1 fruit fly cellular context compared by ENCODE assay signal in the genomic region with DNA sequence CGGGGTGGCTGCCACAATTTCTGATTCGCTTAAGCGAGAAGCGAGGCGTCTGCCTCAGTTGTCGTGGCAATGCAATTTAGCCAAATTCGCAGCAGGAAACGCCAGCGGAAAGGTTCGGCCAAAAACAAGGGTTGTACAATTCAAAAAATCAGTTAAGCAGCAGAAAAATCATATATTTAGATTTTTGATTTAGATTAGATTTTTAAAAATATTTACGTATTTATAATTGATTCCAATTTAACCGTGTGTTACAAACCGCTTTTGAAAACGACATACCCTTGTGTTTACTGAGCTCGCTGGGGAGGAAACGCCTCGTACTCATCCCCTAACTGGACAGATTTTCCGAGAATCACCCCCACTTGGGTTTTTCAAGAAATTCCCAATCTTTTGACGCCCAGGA.
TF ChIP-seq lines count a peak whose summit lies in the region.

No protein-coding gene starts in this region.

TF ChIP-seq in whole organism, embryonic, 481 proteins besides CTCF, POLR2A, EP300 and RAD21 (continued from another document):
- TF ChIP-seq CG5953 (GFP tag; IDR thresholded peaks at IDR 0.05; lab: Robert Waterston, UW): no peak
- peak; percentile 8 for TF ChIP-seq CG17359 (tag; optimal IDR thresholded peaks at IDR 0.05; lab: Kevin White, UChicago)
- peak; percentile 5 for TF ChIP-seq CG17829 (tag; optimal IDR thresholded peaks at IDR 0.05; lab: Kevin White, UChicago)
- TF ChIP-seq CG18262 (tag; optimal IDR thresholded peaks at IDR 0.05; lab: Kevin White, UChicago): peak; percentile 30
- no peak for TF ChIP-seq nau (GFP tag; optimal IDR thresholded peaks at IDR 0.05; lab: Kevin White, UChicago)
- TF ChIP-seq Oli (tag; optimal IDR thresholded peaks at IDR 0.05; lab: Kevin White, UChicago): no peak
- TF ChIP-seq hkb (optimal IDR thresholded peaks at IDR 0.05; lab: Kevin White, UChicago): no peak
- TF ChIP-seq hkb (GFP tag; IDR thresholded peaks at IDR 0.05; lab: Robert Waterston, UW): 0 out of 2 replicates have a peak, but pooled peaks have one; percentile 22
- TF ChIP-seq CG7556 (GFP tag; optimal IDR thresholded peaks at IDR 0.05; lab: Kevin White, UChicago): peak; percentile 14
- TF ChIP-seq Mrtf (GFP tag; IDR thresholded peaks at IDR 0.05; lab: Robert Waterston, UW): 0 out of 3 replicates have a peak, but pooled peaks have one; percentile 14
- TF ChIP-seq vvl (GFP tag; IDR thresholded peaks at IDR 0.05; lab: Robert Waterston, UW): 0 out of 2 replicates have a peak, but pooled peaks have one; percentile 16
- no peak for TF ChIP-seq pfk (GFP tag; optimal IDR thresholded peaks at IDR 0.05; lab: Kevin White, UChicago)
- TF ChIP-seq ap (GFP tag; IDR thresholded peaks at IDR 0.05; lab: Robert Waterston, UW): no peak
- TF ChIP-seq D19A (tag; optimal IDR thresholded peaks at IDR 0.05; lab: Kevin White, UChicago): peak; percentile 35
- TF ChIP-seq gce (GFP tag; IDR thresholded peaks at IDR 0.05; lab: Robert Waterston, UW): no peak
- peak; percentile 46 for TF ChIP-seq lab (GFP tag; optimal IDR thresholded peaks at IDR 0.05; lab: Kevin White, UChicago)
- 0 out of 2 replicates have a peak, but pooled peaks have one; percentile 25 for TF ChIP-seq CG14667 (GFP tag; IDR thresholded peaks at IDR 0.05; lab: Robert Waterston, UW)
- no peak for TF ChIP-seq H2.0 (GFP tag; IDR thresholded peaks at IDR 0.05; lab: Robert Waterston, UW)
- TF ChIP-seq bab2 (GFP tag; optimal IDR thresholded peaks at IDR 0.05; lab: Kevin White, UChicago): no peak
- peak; percentile 1 for TF ChIP-seq Sox100B (GFP tag; optimal IDR thresholded peaks at IDR 0.05; lab: Kevin White, UChicago)
- no peak for TF ChIP-seq Spps (tag; optimal IDR thresholded peaks at IDR 0.05; lab: Kevin White, UChicago)
- no peak for TF ChIP-seq CG6254 (GFP tag; optimal IDR thresholded peaks at IDR 0.05; lab: Kevin White, UChicago)
- TF ChIP-seq CG4820 (GFP tag; optimal IDR thresholded peaks at IDR 0.05; lab: Kevin White, UChicago): no peak
- no peak for TF ChIP-seq CG11398 (GFP tag; optimal IDR thresholded peaks at IDR 0.05; lab: Kevin White, UChicago)
- TF ChIP-seq CG2712 (tag; optimal IDR thresholded peaks at IDR 0.05; lab: Kevin White, UChicago): peak; percentile 26
- no peak for TF ChIP-seq corto (GFP tag; optimal IDR thresholded peaks at IDR 0.05; lab: Kevin White, UChicago)
- peak; percentile 33 for TF ChIP-seq gem (tag; optimal IDR thresholded peaks at IDR 0.05; lab: Kevin White, UChicago)
- TF ChIP-seq CG8924 (tag; optimal IDR thresholded peaks at IDR 0.05; lab: Kevin White, UChicago): no peak
